Fruit fly (Drosophila melanogaster) S2 (cell line): ENCODE data around the gene CG31415.

Source experiments
- CG8478 ChIP-seq: fragments of >200 bp; optimal IDR thresholded peaks from 2 replicates; lab custom pipeline; 2018
- CTCF ChIP-seq, 2 experiments: fragments of >200 bp; optimal IDR thresholded peaks; 2 replicates each; lab custom pipeline; 2018

DNA sequence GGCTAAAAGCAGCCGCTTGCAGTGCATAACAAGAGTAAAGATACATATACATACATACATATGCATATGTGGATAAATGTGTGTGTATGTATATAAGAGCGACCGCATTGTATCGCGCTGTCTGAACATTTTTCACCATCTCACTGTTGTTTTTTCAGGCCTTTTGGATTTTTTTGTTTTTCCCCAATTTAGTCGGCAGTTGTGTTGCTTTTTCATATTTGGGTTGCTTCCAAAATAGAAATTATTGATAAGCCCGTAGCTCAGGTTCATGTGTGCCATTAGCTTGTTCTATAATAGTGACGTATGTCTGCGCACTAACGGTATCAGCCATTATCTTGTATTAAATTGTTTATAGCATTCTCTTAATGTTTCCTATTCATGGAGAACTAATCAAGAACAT, 42.8 kb upstream of the CG31415 start:
- no peak for TF ChIP-seq CTCF (optimal IDR thresholded peaks at IDR 0.05; lab: Kevin White, UChicago)
- no peak for TF ChIP-seq CG8478 (lab: Kevin White, UChicago)
